Fruit fly (Drosophila melanogaster) Kc167 (cell line): Measurements from ENCODE around the gene kraken.

ENCODE experiments used
- Myc ChIP-seq: fragments of >200 bp; optimal IDR thresholded peaks from 2 replicates; lab custom pipeline; 2017; ENCODE audit warnings: missing external identifiers
- Sin3A ChIP-seq: fragments of >200 bp; optimal IDR thresholded peaks from 2 replicates; lab custom pipeline; 2018; ENCODE audit warnings: missing external identifiers
- h ChIP-seq: fragments of >200 bp; optimal IDR thresholded peaks from 3 replicates; lab custom pipeline; 2018; ENCODE audit warnings: missing external identifiers
- insv ChIP-seq: fragments of >200 bp; optimal IDR thresholded peaks from 3 replicates; lab custom pipeline; 2018; ENCODE audit warnings: missing external identifiers
- psq ChIP-seq: fragments of >200 bp; optimal IDR thresholded peaks from 2 replicates; lab custom pipeline; 2017; ENCODE audit warnings: missing external identifiers
- ttk ChIP-seq: sonication (Bioruptor generic); optimal IDR thresholded peaks from 2 replicates; lab custom pipeline; 2017; ENCODE audit warnings: missing external identifiers

kraken gene

dm6 chr2L:877002-877401 is 24.4 kb downstream of the kraken start, which contains the start of gene ninaA:
Gene ninaA (plus strand): TSS chr2L:877302.
- TF ChIP-seq Sin3A (lab: Kevin White, UChicago) (no peak), psq (lab: Kevin White, UChicago) (no peak), ttk (lab: Kevin White, UChicago) (no peak), Myc (lab: Kevin White, UChicago) (no peak), insv (lab: Kevin White, UChicago) (no peak), h (no peak)

DNA sequence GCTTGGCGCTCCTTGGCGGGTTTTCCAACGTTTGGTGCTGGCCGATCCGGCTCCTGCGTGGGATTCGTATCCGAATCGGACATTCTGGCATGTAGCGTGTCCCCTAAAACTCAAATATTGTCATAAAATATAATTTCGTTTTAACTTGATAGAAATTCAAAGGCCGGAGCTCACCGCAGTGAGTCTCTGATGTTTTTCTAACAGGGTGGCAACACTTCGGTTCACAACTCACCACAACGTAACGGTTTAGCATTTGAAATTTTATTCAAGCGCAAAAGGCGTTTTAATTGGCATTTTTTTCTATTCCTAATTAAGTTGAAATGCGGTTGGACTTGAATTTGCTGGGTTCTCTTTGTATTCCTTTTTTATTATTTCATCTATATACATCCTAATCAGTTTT is 32.4 kb downstream of the kraken start, which contains the start of gene CG15824:
Gene CG15824 (minus strand): TSS at position 172 of the 400 bp plus-strand sequence.
- no peak for TF ChIP-seq Myc (lab: Kevin White, UChicago)
- no peak for TF ChIP-seq Sin3A (lab: Kevin White, UChicago)
- TF ChIP-seq ttk (lab: Kevin White, UChicago) = no peak
- no peak for TF ChIP-seq insv (lab: Kevin White, UChicago)
- no peak for TF ChIP-seq psq (lab: Kevin White, UChicago)
- no peak for TF ChIP-seq h

DNA sequence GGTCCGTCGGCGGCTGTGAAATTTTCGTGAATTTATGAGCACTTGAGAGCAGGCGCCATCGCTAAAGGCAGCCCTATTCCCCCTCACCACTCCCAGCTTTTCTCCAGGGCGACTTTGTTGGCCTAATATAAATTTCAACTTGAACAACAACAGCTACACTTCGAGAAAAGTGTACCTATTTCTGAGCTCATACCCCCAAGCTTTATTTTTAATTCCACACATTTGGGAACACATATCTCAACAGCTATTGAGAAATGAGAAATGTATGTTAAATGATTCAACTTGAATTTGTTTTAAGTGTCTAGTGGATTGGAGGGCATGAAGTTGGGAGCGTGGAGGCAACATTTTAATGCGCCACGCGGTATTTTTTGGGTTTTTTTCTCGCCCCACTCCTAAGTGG is 34.2 kb downstream of the kraken start:
- no peak for TF ChIP-seq ttk (lab: Kevin White, UChicago)
- TF ChIP-seq insv (lab: Kevin White, UChicago) = no peak
- no peak for TF ChIP-seq h
- no peak for TF ChIP-seq psq (lab: Kevin White, UChicago)
- no peak for TF ChIP-seq Sin3A (lab: Kevin White, UChicago)
- no peak for TF ChIP-seq Myc (lab: Kevin White, UChicago)

DNA sequence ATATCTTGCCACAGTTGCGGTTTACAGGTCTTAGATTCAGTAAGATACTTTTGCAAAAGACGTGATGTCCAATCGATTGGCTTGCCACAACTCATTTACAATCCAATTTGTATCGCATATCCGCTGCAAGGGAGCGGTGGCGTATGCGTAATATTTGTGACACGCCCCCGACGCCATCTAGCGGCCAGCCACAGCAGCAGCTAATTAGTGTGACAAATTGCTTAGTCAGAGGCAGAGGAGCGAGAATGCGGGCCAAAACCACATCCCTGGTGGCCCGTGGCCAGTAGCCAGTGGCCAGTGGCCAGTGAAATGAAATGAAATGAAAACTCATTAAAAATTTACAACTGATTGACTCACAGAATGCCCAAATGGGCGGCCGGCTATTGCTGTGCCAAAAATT is 35.2 kb downstream of the kraken start:
- TF ChIP-seq Sin3A (lab: Kevin White, UChicago) (no peak), Myc (lab: Kevin White, UChicago) (no peak), psq (lab: Kevin White, UChicago) (no peak), insv (lab: Kevin White, UChicago) (no peak), h (no peak), ttk (lab: Kevin White, UChicago) (no peak)

DNA sequence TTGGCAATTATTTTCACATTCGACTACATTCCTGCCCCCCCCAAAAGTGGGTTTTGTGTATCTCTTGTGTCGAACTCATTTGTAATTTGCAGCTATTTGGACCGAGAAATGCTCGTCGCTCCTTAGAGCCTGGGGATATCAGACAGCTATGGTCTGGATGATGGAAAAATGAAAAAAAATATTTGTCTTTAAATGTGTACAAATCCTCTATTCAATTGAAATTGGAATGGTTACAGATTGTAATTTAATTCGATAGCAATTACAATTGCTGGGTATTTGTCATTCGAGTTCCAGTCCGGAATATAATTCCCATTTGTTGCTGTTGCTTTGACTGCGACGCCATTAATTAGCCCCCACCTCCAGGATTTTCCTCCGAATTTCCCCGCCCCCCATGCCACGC is 37.2 kb downstream of the kraken start:
- TF ChIP-seq Myc (lab: Kevin White, UChicago) (no peak), Sin3A (lab: Kevin White, UChicago) (no peak), h (no peak), insv (lab: Kevin White, UChicago) (no peak), psq (lab: Kevin White, UChicago) (no peak), ttk (lab: Kevin White, UChicago) (no peak)

- no peak for TF ChIP-seq insv (lab: Kevin White, UChicago)
- no peak for TF ChIP-seq Myc (lab: Kevin White, UChicago)
- no peak for TF ChIP-seq psq (lab: Kevin White, UChicago)
- TF ChIP-seq h = no peak
- no peak for TF ChIP-seq ttk (lab: Kevin White, UChicago)
- no peak for TF ChIP-seq Sin3A (lab: Kevin White, UChicago)
Measured at dm6 chr2L:892461-892860, 39.9 kb downstream of the kraken start.

dm6 chr2L:893171-893570 is 40.6 kb downstream of the kraken start:
- TF ChIP-seq Myc (lab: Kevin White, UChicago) (no peak), Sin3A (lab: Kevin White, UChicago) (no peak), insv (lab: Kevin White, UChicago) (no peak), ttk (lab: Kevin White, UChicago) (no peak), h (no peak), psq (lab: Kevin White, UChicago) (no peak)

DNA sequence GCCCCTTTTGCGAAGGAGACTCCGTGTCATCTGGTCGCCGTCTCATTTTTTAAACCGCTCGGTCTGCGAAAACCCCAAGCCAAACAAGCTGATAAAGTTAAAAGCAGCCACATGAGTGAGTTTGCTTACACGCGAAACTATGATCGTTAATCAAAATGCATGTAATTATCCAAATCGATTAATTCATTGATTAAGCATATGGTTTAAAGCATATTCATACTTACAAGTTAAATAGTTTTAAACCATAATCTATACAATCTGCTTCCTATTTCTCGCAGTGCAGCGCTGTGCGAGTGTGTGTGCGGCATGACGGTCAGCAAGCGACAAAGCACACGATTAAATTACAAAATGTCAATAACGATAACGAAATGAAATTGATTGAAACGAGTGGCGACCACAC is 42.9 kb downstream of the kraken start:
- TF ChIP-seq ttk (lab: Kevin White, UChicago) = no peak
- TF ChIP-seq Myc (lab: Kevin White, UChicago) = no peak
- TF ChIP-seq Sin3A (lab: Kevin White, UChicago) = no peak

dm6 chr2L:897124-897523 is 44.6 kb downstream of the kraken start:
- no peak for TF ChIP-seq Sin3A (lab: Kevin White, UChicago)
- no peak for TF ChIP-seq h
- TF ChIP-seq insv (lab: Kevin White, UChicago) = no peak
- no peak for TF ChIP-seq psq (lab: Kevin White, UChicago)
- no peak for TF ChIP-seq ttk (lab: Kevin White, UChicago)
- TF ChIP-seq Myc (lab: Kevin White, UChicago) = no peak

DNA sequence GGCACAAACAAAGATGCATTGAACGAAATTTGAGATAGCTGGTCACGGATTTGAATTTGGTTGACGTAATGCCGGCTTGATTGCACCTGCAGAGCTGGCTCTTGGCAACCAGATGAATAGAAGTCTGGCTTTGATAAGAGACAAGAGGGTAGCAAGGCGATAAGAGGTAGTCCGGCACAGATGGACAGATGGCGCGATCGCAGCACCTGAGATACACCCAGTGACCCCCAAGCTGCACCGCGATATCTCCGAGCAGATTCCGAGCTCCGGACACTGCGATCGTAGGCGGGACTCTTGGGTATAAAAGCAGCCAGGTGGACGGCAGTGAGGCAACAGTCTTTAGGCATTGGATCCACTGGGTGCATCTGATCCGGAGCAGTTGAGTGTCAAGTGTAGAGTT is 45.7 kb downstream of the kraken start, which contains the start of gene Lsp1beta:
Gene Lsp1beta (plus strand): TSS at position 185 of the 400 bp plus-strand sequence.
- TF ChIP-seq ttk (lab: Kevin White, UChicago) (no peak), h (no peak), insv (lab: Kevin White, UChicago) (no peak), Myc (lab: Kevin White, UChicago) (no peak), psq (lab: Kevin White, UChicago) (no peak), Sin3A (lab: Kevin White, UChicago) (no peak)

- TF ChIP-seq h (no peak), Sin3A (lab: Kevin White, UChicago) (no peak), Myc (lab: Kevin White, UChicago) (no peak), insv (lab: Kevin White, UChicago) (no peak), psq (lab: Kevin White, UChicago) (no peak), ttk (lab: Kevin White, UChicago) (no peak)
Measured at dm6 chr2L:903748-904147, 51.2 kb downstream of the kraken start.
